Worm (Caenorhabditis elegans): ENCODE data around the gene slc-28.1.

- TF ChIP-seq ama-1 (optimal IDR thresholded peaks at IDR 0.05), result no peak
- TF ChIP-seq F13C5.2 (tag; optimal IDR thresholded peaks at IDR 0.05), result no peak
- no peak for TF ChIP-seq flt-1 (GFP tag; IDR thresholded peaks at IDR 0.05)
- TF ChIP-seq ceh-13 (GFP tag; optimal IDR thresholded peaks at IDR 0.05), result no peak
- no peak for TF ChIP-seq ets-7 (tag; optimal IDR thresholded peaks at IDR 0.05)
- TF ChIP-seq tbx-37 (GFP tag; conservative IDR thresholded peaks at IDR 0.05), result no peak
- TF ChIP-seq hnd-1 (tag; optimal IDR thresholded peaks at IDR 0.05), result no peak
Measured at ce11 chrV:3450351-3450750, 13.3 kb upstream of the slc-28.1 start.

Data from whole organism, early embryonic.